Fruit fly (Drosophila melanogaster) Kc167 (cell line): ENCODE measurements around the gene Nmdar1.

Experiments used
- h ChIP-seq: fragments of >200 bp; optimal IDR thresholded peaks from 3 replicates; lab custom pipeline; 2018; ENCODE audit warnings: missing external identifiers
- ttk ChIP-seq: sonication (Bioruptor generic); optimal IDR thresholded peaks from 2 replicates; lab custom pipeline; 2017; ENCODE audit warnings: missing external identifiers

DNA sequence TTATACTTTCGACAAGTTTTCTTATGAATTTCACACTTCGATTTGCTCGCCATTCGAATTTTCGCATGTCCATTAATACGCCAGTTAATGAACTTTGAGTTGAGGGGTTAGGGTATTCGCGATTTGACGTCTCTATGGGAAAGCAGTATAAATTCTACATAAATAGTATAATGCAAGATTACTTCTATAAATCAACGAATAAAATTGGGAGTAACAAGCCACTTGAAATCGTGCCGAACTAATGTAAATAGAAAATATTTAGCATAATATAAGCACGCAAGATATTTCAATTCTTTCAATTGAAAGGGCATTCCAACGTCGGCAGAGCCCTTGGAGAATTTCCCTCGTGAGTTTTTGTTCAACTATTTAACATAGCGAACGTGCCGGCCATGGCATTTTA, 2.6 kb downstream of the Nmdar1 start:
- TF ChIP-seq ttk = no peak
- TF ChIP-seq h = no peak
